Worm (Caenorhabditis elegans): ENCODE data around the gene srj-14.

ce11 chrV:7353602-7354001 is 15.9 kb upstream of the srj-14 start:
- no peak for TF ChIP-seq atf-7 (tag; optimal IDR thresholded peaks at IDR 0.05)
- no peak for TF ChIP-seq ztf-26 (tag; optimal IDR thresholded peaks at IDR 0.05)
- TF ChIP-seq cebp-2 (GFP tag; IDR thresholded peaks at IDR 0.05) = no peak

Measured in whole organism, young adult.